Worm (Caenorhabditis elegans) whole organism, L3 larva: Measurements from ENCODE around the gene F37A4.5.
A peak's percentile ranks its signal among the peaks of the same experiment; 100 is the strongest.

Source experiments
- R02D3.7 ChIP-seq: fragments of 150-350 bp; optimal IDR thresholded peaks from 2 replicates; lab custom pipeline; 2014; ENCODE audit warnings: missing biosample characterization, missing genetic modification characterization
- ZK546.5 ChIP-seq: sonication (generic microtip); optimal IDR thresholded peaks from 2 replicates; lab custom pipeline; 2017; ENCODE audit warnings: missing biosample characterization, missing genetic modification characterization
- aly-2 ChIP-seq: fragments of 150-350 bp; optimal IDR thresholded peaks from 2 replicates; lab custom pipeline; 2014; ENCODE audit warnings: missing biosample characterization, missing genetic modification characterization
- ama-1 ChIP-seq: fragments of 150-350 bp; optimal IDR thresholded peaks from 2 replicates; lab custom pipeline; 2018
- ceh-16 ChIP-seq: sonication (generic microtip); optimal IDR thresholded peaks from 2 replicates; lab custom pipeline; 2017; ENCODE audit warnings: missing biosample characterization, missing genetic modification characterization
- ceh-28 ChIP-seq: fragments of 150-350 bp; optimal IDR thresholded peaks from 2 replicates; lab custom pipeline; 2014; ENCODE audit warnings: missing biosample characterization, missing genetic modification reagents, missing genetic modification characterization
- ceh-82 ChIP-seq: fragments of 150-350 bp; optimal IDR thresholded peaks from 2 replicates; lab custom pipeline; 2014; ENCODE audit warnings: missing biosample characterization, missing genetic modification characterization
- ceh-9 ChIP-seq: sonication (generic microtip); optimal IDR thresholded peaks from 2 replicates; lab custom pipeline; 2018; ENCODE audit warnings: missing biosample characterization, missing genetic modification characterization
- daf-12 ChIP-seq: fragments of 150-350 bp; optimal IDR thresholded peaks from 2 replicates; lab custom pipeline; 2014; ENCODE audit warnings: missing biosample characterization, missing genetic modification reagents, missing genetic modification characterization
- egl-27 ChIP-seq: sonication (generic microtip); optimal IDR thresholded peaks from 4 replicates; lab custom pipeline; 2017; ENCODE audit warnings: missing biosample characterization, missing genetic modification reagents, missing genetic modification characterization
- egl-5 ChIP-seq: fragments of 150-350 bp; optimal IDR thresholded peaks from 2 replicates; lab custom pipeline; 2017; ENCODE audit warnings: missing biosample characterization, missing genetic modification reagents, missing genetic modification characterization, inconsistent platforms
- elt-1 ChIP-seq: fragments of 150-350 bp; optimal IDR thresholded peaks from 2 replicates; lab custom pipeline; 2014; ENCODE audit warnings: missing biosample characterization, missing genetic modification characterization
- elt-2 ChIP-seq: sonication (generic microtip); optimal IDR thresholded peaks from 2 replicates; lab custom pipeline; 2016; ENCODE audit warnings: missing genetic modification reagents, mild to moderate bottlenecking, missing genetic modification characterization, missing compliant biosample characterization
- elt-3 ChIP-seq, 3 experiments: fragments of 150-350 bp in 1 of 3; sonication (generic microtip) in 2 of 3; optimal IDR thresholded peaks; 2 replicates in 2 of 3; 4 replicates in 1 of 3; lab custom pipeline; 2014 to 2017; ENCODE audit warnings: missing biosample characterization in 3 of 3, missing genetic modification characterization in 3 of 3
- eor-1 ChIP-seq, 2 experiments: fragments of 150-350 bp; optimal IDR thresholded peaks; 2 replicates each; lab custom pipeline; 2014 to 2018; ENCODE audit warnings: missing biosample characterization in 2 of 2, missing genetic modification characterization in 2 of 2
- fkh-10 ChIP-seq: sonication (generic microtip); optimal IDR thresholded peaks from 2 replicates; lab custom pipeline; 2017; ENCODE audit warnings: missing biosample characterization, missing genetic modification reagents, missing genetic modification characterization
- fkh-2 ChIP-seq: fragments of 150-350 bp; optimal IDR thresholded peaks from 2 replicates; lab custom pipeline; 2014; ENCODE audit warnings: missing biosample characterization, missing genetic modification reagents, missing genetic modification characterization
- fos-1 ChIP-seq: fragments of 150-350 bp; optimal IDR thresholded peaks from 2 replicates; lab custom pipeline; 2014; ENCODE audit warnings: missing biosample characterization, missing genetic modification characterization
- hmg-11 ChIP-seq: sonication (generic microtip); optimal IDR thresholded peaks from 2 replicates; lab custom pipeline; 2016; ENCODE audit warnings: missing genetic modification characterization, missing compliant biosample characterization
- jun-1 ChIP-seq: fragments of 150-350 bp; optimal IDR thresholded peaks from 2 replicates; lab custom pipeline; 2014; ENCODE audit warnings: missing biosample characterization, missing genetic modification reagents, missing genetic modification characterization
- lin-15B ChIP-seq: fragments of 150-350 bp; optimal IDR thresholded peaks from 2 replicates; lab custom pipeline; 2014; ENCODE audit warnings: missing biosample characterization, missing genetic modification characterization
- lin-39 ChIP-seq: fragments of 150-350 bp; optimal IDR thresholded peaks from 2 replicates; lab custom pipeline; 2018; ENCODE audit warnings: missing biosample characterization, missing genetic modification reagents, missing genetic modification characterization
- lsy-12 ChIP-seq: sonication (generic microtip); optimal IDR thresholded peaks from 2 replicates; lab custom pipeline; 2016; ENCODE audit warnings: mild to moderate bottlenecking, missing genetic modification characterization, missing compliant biosample characterization
- mdl-1 ChIP-seq: fragments of 150-350 bp; optimal IDR thresholded peaks from 2 replicates; lab custom pipeline; 2014; ENCODE audit warnings: missing biosample characterization, missing genetic modification characterization
- mml-1 ChIP-seq: fragments of 150-350 bp; sonication (generic microtip); optimal IDR thresholded peaks from 3 replicates; lab custom pipeline; 2014; ENCODE audit warnings: missing biosample characterization, missing genetic modification characterization
- nfya-1 ChIP-seq: sonication (generic microtip); optimal IDR thresholded peaks from 2 replicates; lab custom pipeline; 2017; ENCODE audit warnings: missing genetic modification characterization, mild to moderate bottlenecking, missing compliant biosample characterization, antibody characterized with exemption, moderate library complexity; ENCODE audit not compliant: insufficient read depth
- nhr-11 ChIP-seq: fragments of 150-350 bp; optimal IDR thresholded peaks from 2 replicates; lab custom pipeline; 2014; ENCODE audit warnings: missing biosample characterization, missing genetic modification characterization
- nhr-12 ChIP-seq: fragments of 150-350 bp; optimal IDR thresholded peaks from 2 replicates; lab custom pipeline; 2014; ENCODE audit warnings: missing biosample characterization, missing genetic modification characterization
- nhr-23 ChIP-seq: fragments of 150-350 bp; optimal IDR thresholded peaks from 2 replicates; lab custom pipeline; 2014; ENCODE audit warnings: missing biosample characterization, missing genetic modification reagents, missing genetic modification characterization
- nhr-237 ChIP-seq: fragments of 150-350 bp; optimal IDR thresholded peaks from 2 replicates; lab custom pipeline; 2014; ENCODE audit warnings: missing biosample characterization, missing genetic modification characterization
- nhr-25 ChIP-seq: sonication (generic microtip); optimal IDR thresholded peaks from 2 replicates; lab custom pipeline; 2017; ENCODE audit warnings: missing biosample characterization, missing genetic modification characterization
- nhr-28 ChIP-seq: fragments of 150-350 bp; optimal IDR thresholded peaks from 2 replicates; lab custom pipeline; 2014; ENCODE audit warnings: missing biosample characterization, missing genetic modification characterization
- nhr-43 ChIP-seq: sonication (generic microtip); optimal IDR thresholded peaks from 2 replicates; lab custom pipeline; 2016; ENCODE audit warnings: mild to moderate bottlenecking, missing genetic modification characterization, missing compliant biosample characterization; ENCODE audit not compliant: poor library complexity, severe bottlenecking
- nhr-67 ChIP-seq: fragments of 150-350 bp; optimal IDR thresholded peaks from 2 replicates; lab custom pipeline; 2014; ENCODE audit warnings: missing biosample characterization, missing genetic modification characterization
- nhr-76 ChIP-seq: fragments of 150-350 bp; sonication (generic microtip); optimal IDR thresholded peaks from 5 replicates; lab custom pipeline; 2014; ENCODE audit warnings: missing biosample characterization, missing genetic modification characterization
- nhr-77 ChIP-seq: fragments of 150-350 bp; optimal IDR thresholded peaks from 2 replicates; lab custom pipeline; 2014; ENCODE audit warnings: missing biosample characterization, missing genetic modification characterization
- pha-4 ChIP-seq: fragments of 150-350 bp; optimal IDR thresholded peaks from 2 replicates; lab custom pipeline; 2014; ENCODE audit warnings: missing biosample characterization, missing genetic modification reagents, missing genetic modification characterization
- pqm-1 ChIP-seq: fragments of 150-350 bp; optimal IDR thresholded peaks from 2 replicates; lab custom pipeline; 2017; ENCODE audit warnings: missing biosample characterization, missing genetic modification characterization, inconsistent platforms
- sea-2 ChIP-seq: fragments of 150-350 bp; sonication (generic microtip); optimal IDR thresholded peaks from 4 replicates; lab custom pipeline; 2014; ENCODE audit warnings: missing biosample characterization, missing genetic modification reagents, missing genetic modification characterization
- skn-1 ChIP-seq: fragments of 150-350 bp; optimal IDR thresholded peaks from 2 replicates; lab custom pipeline; 2014; ENCODE audit warnings: missing biosample characterization, missing genetic modification characterization
- snpc-4 ChIP-seq: fragments of 150-350 bp; optimal IDR thresholded peaks from 2 replicates; lab custom pipeline; 2014; ENCODE audit warnings: missing biosample characterization, missing genetic modification characterization
- tbx-2 ChIP-seq: sonication (generic microtip); optimal IDR thresholded peaks from 2 replicates; lab custom pipeline; 2016; ENCODE audit warnings: mild to moderate bottlenecking, missing genetic modification characterization, missing compliant biosample characterization
- unc-39 ChIP-seq: sonication (generic microtip); optimal IDR thresholded peaks from 4 replicates; lab custom pipeline; 2017; ENCODE audit warnings: missing biosample characterization, missing genetic modification characterization
- unc-62 ChIP-seq: fragments of 150-350 bp; sonication (generic microtip); optimal IDR thresholded peaks from 4 replicates; lab custom pipeline; 2014; ENCODE audit warnings: missing biosample characterization, missing genetic modification reagents, missing genetic modification characterization
- zag-1 ChIP-seq: fragments of 150-350 bp; optimal IDR thresholded peaks from 2 replicates; lab custom pipeline; 2014; ENCODE audit warnings: missing biosample characterization, missing genetic modification characterization
- ztf-11 ChIP-seq: fragments of 150-350 bp; optimal IDR thresholded peaks from 2 replicates; lab custom pipeline; 2014; ENCODE audit warnings: missing biosample characterization, missing genetic modification characterization
- ztf-4 ChIP-seq: fragments of 150-350 bp; optimal IDR thresholded peaks from 2 replicates; lab custom pipeline; 2014; ENCODE audit warnings: missing biosample characterization, missing genetic modification characterization

F37A4.5 gene

ce11 chrIII:6681790-6682189, 29.9 kb upstream of the F37A4.5 start:
- TF ChIP-seq fkh-10 (GFP tag; lab: Kevin White, UChicago) (peak; percentile 79), nhr-23 (tag; lab: Kevin White, UChicago) (no peak)

- TF ChIP-seq nfya-1 (tag; lab: Kevin White, UChicago) (peak; percentile 19), snpc-4 (tag; lab: Kevin White, UChicago) (no peak)
These were observed 21.2 kb upstream of the F37A4.5 start for ce11 chrIII:6690490-6690889.

DNA sequence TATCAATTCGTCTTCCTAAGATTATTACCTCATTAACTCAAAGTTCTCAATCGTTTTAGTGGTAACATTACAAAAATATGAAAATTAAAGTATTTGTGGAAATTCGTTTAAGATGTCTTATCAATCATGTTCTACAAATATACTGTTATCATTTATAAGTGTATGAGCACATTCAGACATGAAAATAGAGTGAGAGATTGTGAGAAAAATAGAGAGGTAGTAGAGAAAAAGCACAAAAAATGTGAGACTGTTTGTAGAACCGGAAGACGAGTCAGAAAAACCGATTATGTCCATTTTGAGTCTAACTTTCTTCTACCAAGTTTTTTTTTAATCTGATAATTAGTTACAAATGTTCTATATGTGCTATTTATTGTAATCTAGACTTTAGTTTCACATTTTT, 18.4 kb upstream of the F37A4.5 start:
- TF ChIP-seq hmg-11 (tag; lab: Kevin White, UChicago) (no peak), mdl-1 (no peak), nhr-76 (tag; lab: Kevin White, UChicago) (no peak), elt-2 (tag; lab: Kevin White, UChicago) (peak; percentile 88), ceh-82 (tag; lab: Kevin White, UChicago) (no peak), pqm-1 (peak; percentile 92), zag-1 (tag; lab: Kevin White, UChicago) (no peak), jun-1 (tag; lab: Kevin White, UChicago) (peak; percentile 7), nhr-77 (tag; lab: Kevin White, UChicago) (no peak)
- TF ChIP-seq, all 47 proteins: peak for 3

DNA sequence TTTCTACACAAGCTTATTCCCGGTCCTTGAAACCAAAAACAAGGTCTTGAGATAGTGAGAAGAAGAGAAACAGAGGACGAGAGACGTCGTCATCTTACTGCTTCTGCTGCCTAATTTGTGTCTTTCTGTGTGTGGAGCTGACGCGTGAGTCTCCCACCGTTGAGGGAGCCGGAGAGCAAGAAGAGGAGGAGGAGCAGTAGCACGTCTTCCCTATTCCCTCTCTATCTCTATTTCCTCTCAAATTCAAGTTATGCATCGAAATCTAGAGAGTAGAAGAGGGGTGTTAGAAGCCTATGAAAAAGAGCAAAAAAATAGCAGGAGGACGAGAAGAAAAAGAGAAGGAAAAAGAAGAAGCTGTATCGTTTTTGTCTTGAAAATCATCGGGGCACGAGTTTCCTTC, 16.5 kb upstream of the F37A4.5 start:
- no peak for TF ChIP-seq lsy-12
- TF ChIP-seq ama-1, result no peak
- no peak for TF ChIP-seq fos-1
- peak; percentile 35 for TF ChIP-seq hmg-11 (tag; lab: Kevin White, UChicago)
- no peak for TF ChIP-seq daf-12
- no peak for TF ChIP-seq fkh-2 (tag; lab: Kevin White, UChicago)
- no peak for TF ChIP-seq elt-1 (tag; lab: Kevin White, UChicago)
- TF ChIP-seq nhr-76 (tag; lab: Kevin White, UChicago), result no peak
- no peak for TF ChIP-seq nhr-67 (tag; lab: Kevin White, UChicago)
- no peak for TF ChIP-seq tbx-2
- no peak for TF ChIP-seq pha-4 (tag; lab: Kevin White, UChicago)
- no peak for TF ChIP-seq ztf-4 (tag; lab: Kevin White, UChicago)
- no peak for TF ChIP-seq nhr-77 (tag; lab: Kevin White, UChicago)
- TF ChIP-seq ZK546.5, result no peak
- no peak for TF ChIP-seq elt-2 (tag; lab: Kevin White, UChicago)
- no peak for TF ChIP-seq ceh-9
- TF ChIP-seq ceh-16 (tag; lab: Kevin White, UChicago), result no peak
- TF ChIP-seq nhr-28, result no peak
- TF ChIP-seq sea-2 (GFP tag; lab: Kevin White, UChicago), result no peak
- peak; percentile 17 for TF ChIP-seq mdl-1
- no peak for TF ChIP-seq ceh-28 (tag; lab: Kevin White, UChicago)
- TF ChIP-seq nhr-25 (tag; lab: Kevin White, UChicago), result no peak
- TF ChIP-seq R02D3.7 (tag; lab: Kevin White, UChicago), result no peak
- no peak for TF ChIP-seq pqm-1
- TF ChIP-seq nhr-43, result no peak
- TF ChIP-seq snpc-4 (tag; lab: Kevin White, UChicago), result peak; percentile 12
- TF ChIP-seq unc-39 (tag; lab: Kevin White, UChicago), result no peak
- no peak for TF ChIP-seq elt-3 (tag; optimal IDR thresholded peaks at IDR 0.05; lab: Kevin White, UChicago)
- no peak for TF ChIP-seq nhr-11
- TF ChIP-seq egl-5 (tag; lab: Kevin White, UChicago), result no peak
- no peak for TF ChIP-seq ceh-82 (tag; lab: Kevin White, UChicago)
- no peak for TF ChIP-seq skn-1
- peak; percentile 67 for TF ChIP-seq nfya-1 (tag; lab: Kevin White, UChicago)
- no peak for TF ChIP-seq nhr-237 (tag; lab: Kevin White, UChicago)
- TF ChIP-seq jun-1 (tag; lab: Kevin White, UChicago), result no peak
- TF ChIP-seq unc-62 (GFP tag; lab: Kevin White, UChicago), result peak; percentile 5
- TF ChIP-seq nhr-12 (tag; lab: Kevin White, UChicago), result no peak
- TF ChIP-seq fkh-10 (GFP tag; lab: Kevin White, UChicago), result no peak
- no peak for TF ChIP-seq aly-2 (tag; lab: Kevin White, UChicago)
- no peak for TF ChIP-seq nhr-23 (tag; lab: Kevin White, UChicago)
- no peak for TF ChIP-seq egl-27 (tag; lab: Kevin White, UChicago)
- no peak for TF ChIP-seq ztf-11
- peak; percentile 2 for TF ChIP-seq lin-15B (tag; lab: Kevin White, UChicago)
- peak; percentile 68 for TF ChIP-seq lin-39 (tag; lab: Kevin White, UChicago)
- no peak for TF ChIP-seq zag-1 (tag; lab: Kevin White, UChicago)
- TF ChIP-seq mml-1 (tag; lab: Kevin White, UChicago), result no peak
- TF ChIP-seq eor-1 (tag; optimal IDR thresholded peaks at IDR 0.05; lab: Kevin White, UChicago), result no peak
